Worm (Caenorhabditis elegans): ENCODE results near the gene C14C10.5.

DNA sequence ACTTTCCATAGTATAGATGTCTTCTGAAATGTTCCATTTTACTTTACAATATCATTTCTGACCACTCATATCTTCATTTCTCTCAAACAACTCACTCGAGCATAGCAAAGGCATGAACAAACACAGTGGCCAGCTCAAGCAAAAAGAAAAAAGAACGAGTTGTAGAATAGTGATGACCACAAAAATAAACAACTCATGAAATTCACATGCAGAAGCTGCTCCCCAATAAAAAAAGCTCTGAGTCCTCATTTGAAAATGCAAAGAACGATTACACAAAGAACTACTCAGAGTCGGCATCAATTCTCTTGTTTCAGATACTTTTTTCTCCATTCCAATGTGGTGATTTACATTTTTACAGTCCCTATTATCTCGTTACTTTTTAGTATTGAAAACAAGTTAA lies 34.8 kb downstream of the C14C10.5 start:
- TF ChIP-seq ztf-11 (tag; optimal IDR thresholded peaks at IDR 0.05) (no peak), nhr-12 (tag; optimal IDR thresholded peaks at IDR 0.05) (no peak), R02D3.7 (tag; optimal IDR thresholded peaks at IDR 0.05) (no peak), zag-1 (tag; optimal IDR thresholded peaks at IDR 0.05) (no peak), nhr-6 (tag; optimal IDR thresholded peaks at IDR 0.05) (no peak), fos-1 (tag; optimal IDR thresholded peaks at IDR 0.05) (no peak), sma-9 (GFP tag; optimal IDR thresholded peaks at IDR 0.05) (peak; percentile 55), sma-9 (tag; optimal IDR thresholded peaks at IDR 0.05) (no peak), mab-5 (tag; optimal IDR thresholded peaks at IDR 0.05) (no peak), C34F6.9 (tag; optimal IDR thresholded peaks at IDR 0.05) (no peak), snpc-4 (tag; optimal IDR thresholded peaks at IDR 0.05) (no peak)

Measured in whole organism, L2 larva.